Worm (Caenorhabditis elegans): ENCODE data around the gene cysl-1.

- TF ChIP-seq tbx-11 (GFP tag; IDR thresholded peaks at IDR 0.05) (no peak), ama-1 (optimal IDR thresholded peaks at IDR 0.05) (no peak), ceh-36 (tag; optimal IDR thresholded peaks at IDR 0.05) (no peak), F13C5.2 (tag; optimal IDR thresholded peaks at IDR 0.05) (no peak), hnd-1 (tag; optimal IDR thresholded peaks at IDR 0.05) (no peak), tra-4 (tag; optimal IDR thresholded peaks at IDR 0.05) (no peak)
Measured at ce11 chrX:9938537-9938936, 15.8 kb downstream of the cysl-1 start, which contains the start of the genes C17G1.5 and C17G1.14.
